Fruit fly (Drosophila melanogaster) whole organism, adult: ENCODE results near the gene CG14818.

ENCODE experiments used
- CG11617 ChIP-seq: fragments of 200-800 bp; sonication (Bioruptor generic); optimal IDR thresholded peaks from 2 replicates; lab custom pipeline; 2017; ENCODE audit warnings: mild to moderate bottlenecking, missing biosample characterization, missing genetic modification reagents, missing genetic modification characterization
- CG12768 ChIP-seq: fragments of 200-800 bp; sonication (Bioruptor generic); optimal IDR thresholded peaks from 2 replicates; lab custom pipeline; 2017; ENCODE audit warnings: missing biosample characterization, missing genetic modification characterization, mild to moderate bottlenecking, moderate library complexity, missing genetic modification reagents
- CG14711 ChIP-seq: fragments of 200-800 bp; sonication (Bioruptor generic); optimal IDR thresholded peaks from 2 replicates; lab custom pipeline; 2018; ENCODE audit warnings: missing biosample characterization, mild to moderate bottlenecking, missing genetic modification characterization, moderate library complexity
- CG1620 ChIP-seq: fragments of 200-800 bp; sonication (Bioruptor generic); optimal IDR thresholded peaks from 2 replicates; lab custom pipeline; 2016; ENCODE audit warnings: missing biosample characterization, missing genetic modification characterization
- CG33017 ChIP-seq: fragments of 200-800 bp; sonication (Bioruptor generic); optimal IDR thresholded peaks from 2 replicates; lab custom pipeline; 2018; ENCODE audit warnings: missing biosample characterization, mild to moderate bottlenecking, missing genetic modification characterization, moderate library complexity
- CG5204 ChIP-seq: fragments of 200-800 bp; sonication (Bioruptor generic); optimal IDR thresholded peaks from 2 replicates; lab custom pipeline; 2016; ENCODE audit warnings: missing biosample characterization, missing genetic modification characterization
- CG7045 ChIP-seq: fragments of 200-800 bp; sonication (Bioruptor generic); optimal IDR thresholded peaks from 2 replicates; lab custom pipeline; 2017; ENCODE audit warnings: missing biosample characterization, mild to moderate bottlenecking, missing genetic modification characterization
- CG7101 ChIP-seq: fragments of 200-800 bp; sonication (Bioruptor generic); optimal IDR thresholded peaks from 2 replicates; lab custom pipeline; 2018; ENCODE audit warnings: missing biosample characterization, mild to moderate bottlenecking, missing genetic modification characterization, moderate library complexity
- Clk ChIP-seq: fragments of 200-800 bp; sonication (Bioruptor generic); optimal IDR thresholded peaks from 2 replicates; lab custom pipeline; 2017; ENCODE audit warnings: missing biosample characterization, missing genetic modification characterization
- Crg-1 ChIP-seq: fragments of 200-800 bp; sonication (Bioruptor generic); optimal IDR thresholded peaks from 2 replicates; lab custom pipeline; 2016; ENCODE audit warnings: missing biosample characterization, missing genetic modification characterization
- Hr96 ChIP-seq: fragments of 200-800 bp; sonication (Bioruptor generic); optimal IDR thresholded peaks from 2 replicates; lab custom pipeline; 2016; ENCODE audit warnings: missing biosample characterization, missing genetic modification characterization
- Mnt ChIP-seq: fragments of 200-800 bp; sonication (Bioruptor generic); optimal IDR thresholded peaks from 2 replicates; lab custom pipeline; 2016; ENCODE audit warnings: missing biosample characterization, mild to moderate bottlenecking, missing genetic modification characterization
- bab1 ChIP-seq: fragments of 200-800 bp; sonication (Bioruptor generic); optimal IDR thresholded peaks from 3 replicates; lab custom pipeline; 2019; ENCODE audit warnings: missing biosample characterization, mild to moderate bottlenecking, missing genetic modification characterization, moderate library complexity
- cic ChIP-seq: fragments of 200-800 bp; sonication (Bioruptor generic); optimal IDR thresholded peaks from 2 replicates; lab custom pipeline; 2017; ENCODE audit warnings: missing biosample characterization, mild to moderate bottlenecking, missing genetic modification characterization, moderate library complexity
- cnc ChIP-seq, 2 experiments: fragments of >200 bp; optimal IDR thresholded peaks; 2 replicates each; lab custom pipeline; 2017
- kay ChIP-seq: fragments of 200-800 bp; sonication (Bioruptor generic); peaks from one replicate; lab custom pipeline; 2016; ENCODE audit warnings: missing biosample characterization, missing genetic modification characterization, borderline replicate concordance
- ovo ChIP-seq: fragments of 200-800 bp; sonication (Bioruptor generic); optimal IDR thresholded peaks from 2 replicates; lab custom pipeline; 2016; ENCODE audit warnings: missing biosample characterization, missing genetic modification characterization
- pad ChIP-seq: fragments of 200-800 bp; sonication (Bioruptor generic); optimal IDR thresholded peaks from 3 replicates; lab custom pipeline; 2017; ENCODE audit warnings: missing biosample characterization, missing genetic modification characterization, mild to moderate bottlenecking, moderate library complexity, missing genetic modification reagents
- tj ChIP-seq: fragments of 200-800 bp; sonication (Bioruptor generic); optimal IDR thresholded peaks from 3 replicates; lab custom pipeline; 2017; ENCODE audit warnings: missing biosample characterization, mild to moderate bottlenecking, missing genetic modification characterization, moderate library complexity
- toe ChIP-seq: fragments of 200-800 bp; sonication (Bioruptor generic); optimal IDR thresholded peaks from 2 replicates; lab custom pipeline; 2016; ENCODE audit warnings: missing biosample characterization, missing genetic modification characterization

Gene CG14818

DNA sequence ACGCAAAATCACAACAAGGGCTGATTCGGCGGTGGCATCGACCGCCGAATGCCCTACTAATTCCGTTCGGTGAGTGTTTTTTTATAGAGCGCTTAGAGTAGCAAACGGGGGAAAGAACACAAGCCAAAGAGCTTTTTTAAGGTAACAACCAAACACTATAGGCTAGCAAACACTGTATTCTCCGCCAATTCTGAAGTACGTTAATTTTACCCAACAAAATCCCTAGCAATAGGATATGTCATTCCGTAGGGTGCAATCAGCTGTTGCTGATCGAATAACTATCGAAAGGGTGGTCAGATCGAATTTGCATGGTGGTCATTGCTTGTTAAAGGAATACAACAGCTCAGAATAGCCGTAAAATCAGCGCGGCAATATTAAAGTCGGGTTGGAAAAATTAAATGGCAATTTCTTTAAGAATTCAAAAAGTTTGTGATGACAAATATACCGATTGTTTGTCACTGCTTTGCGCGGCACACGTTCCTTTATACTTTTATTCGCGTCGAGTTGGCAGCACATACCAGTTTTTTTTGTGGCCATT lies 28.2 kb upstream of the CG14818 start, which contains the start of gene mip130:
Gene mip130 (plus strand): TSS at position 513 of the 538 bp plus-strand sequence.
- no peak for TF ChIP-seq Clk (GFP tag; lab: Kevin White, UChicago)
- TF ChIP-seq Crg-1 (GFP tag; lab: Kevin White, UChicago) = peak; percentile 55
- TF ChIP-seq CG7045 (GFP tag; lab: Kevin White, UChicago) = peak; percentile 17
- peak; percentile 42 for TF ChIP-seq CG33017 (tag; lab: Kevin White, UChicago)
- no peak for TF ChIP-seq cnc (optimal IDR thresholded peaks at IDR 0.05; lab: Kevin White, UChicago)
- peak; percentile 67 for TF ChIP-seq Mnt (GFP tag; lab: Kevin White, UChicago)
- peak; percentile 70 for TF ChIP-seq CG14711
- peak; percentile 83 for TF ChIP-seq CG7101 (tag; lab: Kevin White, UChicago)
- peak; percentile 25 for TF ChIP-seq CG5204 (GFP tag; lab: Kevin White, UChicago)
- peak; percentile 75 for TF ChIP-seq CG12768 (GFP tag; lab: Kevin White, UChicago)
- TF ChIP-seq cic (GFP tag; lab: Kevin White, UChicago) = no peak
- peak; percentile 51 for TF ChIP-seq toe (GFP tag; lab: Kevin White, UChicago)
- no peak for TF ChIP-seq kay (GFP tag; lab: Kevin White, UChicago)
- TF ChIP-seq pad = peak; percentile 46
- peak; percentile 46 for TF ChIP-seq ovo (GFP tag; lab: Kevin White, UChicago)
- TF ChIP-seq bab1 (GFP tag; lab: Kevin White, UChicago) = peak; percentile 79
- TF ChIP-seq tj (GFP tag; lab: Kevin White, UChicago) = peak; percentile 57
- TF ChIP-seq CG1620 (GFP tag; lab: Kevin White, UChicago) = peak; percentile 50
- peak; percentile 78 for TF ChIP-seq Hr96 (GFP tag; lab: Kevin White, UChicago)
- TF ChIP-seq CG11617 (GFP tag; lab: Kevin White, UChicago) = peak; percentile 81

DNA sequence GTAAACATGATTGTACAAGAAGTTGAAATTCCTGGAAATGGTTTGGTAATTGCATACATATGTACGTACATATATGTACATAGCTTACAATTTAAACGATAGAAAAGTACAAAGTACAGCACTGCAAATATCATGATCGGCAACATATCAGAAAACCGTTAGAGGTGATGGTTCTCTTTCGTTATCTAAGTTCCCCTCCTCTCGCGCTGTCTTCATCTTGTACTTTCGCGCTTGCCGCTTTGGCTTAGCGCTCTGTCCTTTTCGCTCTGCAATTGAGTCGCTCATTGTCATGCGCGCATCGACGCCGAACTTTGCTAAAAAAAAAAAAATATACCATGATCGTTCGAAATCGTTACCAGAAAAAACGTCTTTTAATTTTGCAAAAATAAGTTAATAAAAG lies 24.4 kb upstream of the CG14818 start:
- TF ChIP-seq Clk (GFP tag; lab: Kevin White, UChicago) (no peak), CG7101 (tag; lab: Kevin White, UChicago) (no peak), CG7045 (GFP tag; lab: Kevin White, UChicago) (no peak), CG1620 (GFP tag; lab: Kevin White, UChicago) (no peak), tj (GFP tag; lab: Kevin White, UChicago) (no peak), toe (GFP tag; lab: Kevin White, UChicago) (no peak), CG12768 (GFP tag; lab: Kevin White, UChicago) (no peak), Mnt (GFP tag; lab: Kevin White, UChicago) (no peak), pad (peak; percentile 97), Crg-1 (GFP tag; lab: Kevin White, UChicago) (no peak), CG11617 (GFP tag; lab: Kevin White, UChicago) (no peak), cic (GFP tag; lab: Kevin White, UChicago) (no peak), CG5204 (GFP tag; lab: Kevin White, UChicago) (no peak), bab1 (GFP tag; lab: Kevin White, UChicago) (peak; percentile 0), CG14711 (no peak), ovo (GFP tag; lab: Kevin White, UChicago) (peak; percentile 61), CG33017 (tag; lab: Kevin White, UChicago) (no peak), kay (GFP tag; lab: Kevin White, UChicago) (no peak)

DNA sequence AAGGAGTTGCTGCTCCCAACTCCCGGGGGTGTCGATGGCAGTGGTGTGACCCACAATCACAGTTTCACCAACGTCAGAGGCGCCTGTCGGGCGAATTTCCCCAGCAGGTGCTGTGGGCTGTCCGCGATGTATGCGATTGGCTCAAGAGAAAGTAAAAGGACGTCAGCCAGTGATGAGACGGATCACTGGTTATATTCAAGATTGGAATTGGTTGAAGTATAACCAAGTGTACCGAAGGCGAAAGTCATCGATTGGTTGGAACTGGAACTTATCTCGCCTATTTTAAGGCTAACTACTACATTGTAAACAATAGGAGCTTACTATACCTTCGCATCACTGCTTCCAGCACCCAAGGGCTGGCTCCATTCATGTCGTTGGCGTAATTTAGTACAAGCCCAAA lies 23.5 kb upstream of the CG14818 start, which contains the start of gene CG32801:
Gene CG32801 (minus strand): TSS at position 101 of the 400 bp plus-strand sequence.
- TF ChIP-seq kay (GFP tag; lab: Kevin White, UChicago) (no peak), cnc (optimal IDR thresholded peaks at IDR 0.05; lab: Kevin White, UChicago) (no peak), bab1 (GFP tag; lab: Kevin White, UChicago) (no peak), CG14711 (no peak)

DNA sequence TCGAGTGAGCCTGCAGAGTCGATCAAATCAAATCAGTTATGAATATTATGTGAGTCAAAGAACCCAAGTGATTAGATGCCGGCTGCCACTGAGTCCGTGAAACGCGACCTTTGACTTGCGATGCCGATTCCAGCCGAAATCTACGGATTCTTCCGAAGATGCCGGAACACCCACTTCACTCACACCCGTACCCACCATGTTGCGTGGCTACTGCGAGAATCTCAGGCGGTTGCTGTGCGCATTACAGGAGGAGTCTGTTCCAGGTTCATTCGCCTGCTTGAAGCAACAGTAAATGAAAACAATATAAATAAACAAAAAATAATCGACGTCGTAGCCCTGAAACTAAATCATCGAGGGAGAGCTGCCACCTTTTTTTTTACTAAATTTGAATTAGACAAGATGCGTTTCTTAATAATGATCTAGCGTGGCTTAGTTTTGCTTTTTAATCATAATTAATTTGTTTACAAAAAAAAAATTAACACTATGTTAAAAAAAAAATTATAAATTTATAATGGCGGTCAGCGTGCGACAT lies 22.1 kb upstream of the CG14818 start, which contains the start of gene Ldaf1:
Gene Ldaf1 (minus strand): TSS at position 307 of the 532 bp plus-strand sequence.
- TF ChIP-seq ovo (GFP tag; lab: Kevin White, UChicago) = peak; percentile 9
- TF ChIP-seq CG7101 (tag; lab: Kevin White, UChicago) = peak; percentile 28
- no peak for TF ChIP-seq CG33017 (tag; lab: Kevin White, UChicago)

DNA sequence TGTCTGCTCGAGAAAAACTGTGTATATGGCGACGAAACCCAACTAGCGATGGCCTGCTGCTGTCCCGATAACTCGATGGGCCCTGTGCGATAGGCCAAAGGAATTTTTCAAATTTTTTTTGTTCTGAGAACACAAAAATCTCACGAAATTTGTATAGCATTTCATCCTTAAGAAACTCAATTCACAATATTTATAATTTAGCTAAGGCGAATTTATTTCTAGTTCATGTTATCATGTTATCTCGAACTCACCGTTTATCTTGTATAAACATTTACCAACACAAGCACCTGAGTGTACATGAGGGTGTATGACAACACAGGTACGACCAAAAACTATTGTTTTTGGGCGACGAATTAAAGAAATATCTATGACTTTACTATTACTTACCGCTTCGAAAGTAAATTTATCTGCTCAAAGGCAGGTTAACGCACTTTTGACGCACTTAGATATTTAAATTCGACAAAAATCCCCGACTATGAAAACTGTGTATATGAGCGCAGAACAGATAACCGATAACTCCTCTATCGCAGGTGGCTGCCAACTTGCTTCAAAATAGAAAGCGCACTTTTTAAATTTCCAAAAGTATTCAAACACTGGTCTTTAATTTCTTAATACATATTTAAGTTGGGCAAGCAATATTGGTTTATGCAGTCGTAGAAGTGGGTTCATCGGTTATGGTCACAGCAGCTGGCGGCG lies 20.7 kb upstream of the CG14818 start, which contains the start of gene arm:
Gene arm (minus strand): TSS at position 524 of the 696 bp plus-strand sequence.
- TF ChIP-seq tj (GFP tag; lab: Kevin White, UChicago) (no peak), Clk (GFP tag; lab: Kevin White, UChicago) (no peak), cnc (optimal IDR thresholded peaks at IDR 0.05; lab: Kevin White, UChicago) (no peak), CG11617 (GFP tag; lab: Kevin White, UChicago) (peak; percentile 41), Mnt (GFP tag; lab: Kevin White, UChicago) (peak; percentile 49), CG12768 (GFP tag; lab: Kevin White, UChicago) (no peak), CG5204 (GFP tag; lab: Kevin White, UChicago) (no peak), pad (no peak), CG7101 (tag; lab: Kevin White, UChicago) (peak; percentile 14), CG33017 (tag; lab: Kevin White, UChicago) (no peak), cic (GFP tag; lab: Kevin White, UChicago) (no peak), CG14711 (no peak), Crg-1 (GFP tag; lab: Kevin White, UChicago) (peak; percentile 56), CG1620 (GFP tag; lab: Kevin White, UChicago) (peak; percentile 56), kay (GFP tag; lab: Kevin White, UChicago) (no peak), toe (GFP tag; lab: Kevin White, UChicago) (peak; percentile 35), Hr96 (GFP tag; lab: Kevin White, UChicago) (no peak), bab1 (GFP tag; lab: Kevin White, UChicago) (peak; percentile 11), ovo (GFP tag; lab: Kevin White, UChicago) (no peak), CG7045 (GFP tag; lab: Kevin White, UChicago) (no peak)
